Worm (Caenorhabditis elegans) whole organism, midembryonic: ENCODE results near the gene Y38F2AR.12.

Experiments
- T22C8.4 ChIP-seq: fragments of 200-800 bp; sonication (Bioruptor generic); IDR thresholded peaks from 2 replicates; pipeline ENCODE4 v1.3.6; 2022; ENCODE audit warnings: missing genetic modification characterization, missing compliant biosample characterization
- cog-1 ChIP-seq: sonication (generic microtip); optimal IDR thresholded peaks from 2 replicates; lab custom pipeline; 2016; ENCODE audit warnings: missing genetic modification characterization, missing compliant biosample characterization
- flt-1 ChIP-seq: fragments of 200-800 bp; sonication (Bioruptor generic); IDR thresholded peaks from 2 replicates; pipeline ENCODE4 v1.3.6; 2022; ENCODE audit warnings: missing genetic modification characterization, missing compliant biosample characterization
- klf-2 ChIP-seq: fragments of 200-800 bp; sonication (Bioruptor generic); conservative IDR thresholded peaks from 2 replicates; pipeline ENCODE4 v1.3.6; 2022; ENCODE audit warnings: missing genetic modification reagents, missing genetic modification characterization, missing compliant biosample characterization
- med-1 ChIP-seq: sonication (generic microtip); optimal IDR thresholded peaks from 2 replicates; lab custom pipeline; 2017; ENCODE audit warnings: missing genetic modification characterization, mild to moderate bottlenecking, missing compliant biosample characterization, antibody characterized with exemption, missing genetic modification reagents; ENCODE audit not compliant: insufficient read depth
- ref-1 ChIP-seq: fragments of 200-800 bp; sonication (Bioruptor generic); conservative IDR thresholded peaks from 2 replicates; pipeline ENCODE4 v1.3.6; 2022; ENCODE audit warnings: missing genetic modification reagents, missing genetic modification characterization, missing compliant biosample characterization
- ztf-23 ChIP-seq: fragments of 200-800 bp; sonication (Bioruptor generic); IDR thresholded peaks from 2 replicates; pipeline ENCODE4 v1.3.6; 2022; ENCODE audit warnings: missing genetic modification reagents, missing genetic modification characterization, missing compliant biosample characterization
- ztf-29 ChIP-seq: fragments of 200-800 bp; sonication (Bioruptor generic); IDR thresholded peaks from 2 replicates; pipeline ENCODE4 v1.3.6; 2022; ENCODE audit warnings: missing genetic modification reagents, missing genetic modification characterization, missing compliant biosample characterization

DNA sequence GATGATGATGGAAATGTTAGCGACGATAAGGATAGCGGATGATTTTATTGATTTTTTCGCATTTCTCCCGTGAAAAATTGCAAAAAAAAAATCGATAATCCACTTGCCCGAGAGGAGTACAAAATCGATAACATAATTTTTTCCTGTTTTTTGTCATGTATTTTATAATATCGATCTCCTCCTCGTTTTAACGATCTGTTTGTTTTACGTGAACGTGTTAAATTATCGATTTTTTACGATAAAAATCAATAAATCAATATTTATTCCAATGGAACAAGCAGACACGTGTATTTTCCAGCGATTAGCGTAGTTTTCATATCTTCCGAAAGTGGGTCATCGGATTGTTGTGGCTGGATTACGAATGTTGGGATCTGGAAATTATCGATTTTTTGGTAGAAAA, 16.2 kb downstream of the Y38F2AR.12 start:
- TF ChIP-seq flt-1 (GFP tag; lab: Robert Waterston, UW): no peak
- TF ChIP-seq ref-1: no peak
- no peak for TF ChIP-seq med-1
- TF ChIP-seq T22C8.4 (GFP tag; lab: Robert Waterston, UW): peak; percentile 80
- no peak for TF ChIP-seq cog-1 (tag; lab: Kevin White, UChicago)
- no peak for TF ChIP-seq ztf-29 (GFP tag; lab: Robert Waterston, UW)
- no peak for TF ChIP-seq klf-2 (GFP tag; lab: Robert Waterston, UW)
- TF ChIP-seq ztf-23: no peak
